Worm (Caenorhabditis elegans) whole organism, late embryonic: Measurements from ENCODE around the gene srd-58.

Experiments
- C38D4.7 ChIP-seq: fragments of 200-800 bp; sonication (Bioruptor generic); optimal IDR thresholded peaks from 2 replicates; lab custom pipeline; 2018; ENCODE audit warnings: mild to moderate bottlenecking, missing genetic modification characterization, moderate library complexity, missing compliant biosample characterization
- K02D7.2 ChIP-seq: sonication (generic microtip); optimal IDR thresholded peaks from 2 replicates; lab custom pipeline; 2017; ENCODE audit warnings: mild to moderate bottlenecking, missing genetic modification characterization, missing compliant biosample characterization
- K09A11.1 ChIP-seq: sonication (generic microtip); optimal IDR thresholded peaks from 2 replicates; lab custom pipeline; 2017; ENCODE audit warnings: antibody characterized with exemption, mild to moderate bottlenecking, missing genetic modification characterization, missing compliant biosample characterization; ENCODE audit not compliant: insufficient read depth
- ceh-6 ChIP-seq: fragments of 200-800 bp; sonication (Bioruptor generic); optimal IDR thresholded peaks from 2 replicates; lab custom pipeline; 2018; ENCODE audit warnings: mild to moderate bottlenecking, missing genetic modification characterization, missing compliant biosample characterization
- ceh-9 ChIP-seq: sonication (generic microtip); optimal IDR thresholded peaks from 2 replicates; lab custom pipeline; 2016; ENCODE audit warnings: mild to moderate bottlenecking, missing genetic modification characterization, inconsistent platforms, missing compliant biosample characterization
- che-1 ChIP-seq: sonication (generic microtip); optimal IDR thresholded peaks from 2 replicates; lab custom pipeline; 2016; ENCODE audit warnings: mild to moderate bottlenecking, missing genetic modification characterization, missing compliant biosample characterization
- elt-2 ChIP-seq: sonication (generic microtip); optimal IDR thresholded peaks from 2 replicates; lab custom pipeline; 2016; ENCODE audit warnings: missing genetic modification reagents, missing genetic modification characterization, missing compliant biosample characterization
- elt-4 ChIP-seq: sonication (generic microtip); optimal IDR thresholded peaks from 2 replicates; lab custom pipeline; 2016; ENCODE audit warnings: missing genetic modification characterization, missing compliant biosample characterization
- fax-1 ChIP-seq: sonication (generic microtip); optimal IDR thresholded peaks from 2 replicates; lab custom pipeline; 2016; ENCODE audit warnings: missing genotype, missing genetic modification characterization, missing compliant biosample characterization
- hlh-6 ChIP-seq: sonication (generic microtip); optimal IDR thresholded peaks from 2 replicates; lab custom pipeline; 2016; ENCODE audit warnings: missing genotype, missing genetic modification characterization, missing compliant biosample characterization
- pha-4 ChIP-seq: fragments of 150-350 bp; optimal IDR thresholded peaks from 2 replicates; lab custom pipeline; 2018; ENCODE audit warnings: missing biosample characterization, missing genetic modification reagents, missing genetic modification characterization

DNA sequence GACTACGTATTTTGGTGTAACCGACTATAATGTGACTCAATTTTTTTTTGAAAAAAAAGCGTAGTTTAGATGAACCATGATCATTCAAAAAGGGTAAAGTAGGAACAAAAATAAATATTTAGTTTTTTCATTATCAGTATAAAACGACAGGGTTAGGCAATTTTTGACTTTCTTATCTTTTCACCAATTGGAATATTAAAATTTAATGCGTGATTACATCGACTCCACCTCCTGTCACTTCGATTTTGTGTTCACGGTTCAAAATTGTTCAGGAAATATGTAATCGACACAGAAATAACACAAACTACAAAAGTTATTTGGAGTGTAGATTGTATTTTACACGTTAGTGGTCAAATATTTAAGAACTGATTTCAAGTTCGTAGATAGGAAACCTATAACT lies 38.1 kb downstream of the srd-58 start:
- TF ChIP-seq K09A11.1 (tag; lab: Kevin White, UChicago) = no peak
- TF ChIP-seq K02D7.2 (tag; lab: Kevin White, UChicago) = no peak
- no peak for TF ChIP-seq che-1 (tag; lab: Kevin White, UChicago)
- TF ChIP-seq fax-1 (tag; lab: Kevin White, UChicago) = no peak
- no peak for TF ChIP-seq elt-4 (tag; lab: Kevin White, UChicago)
- no peak for TF ChIP-seq elt-2 (tag; lab: Kevin White, UChicago)
- TF ChIP-seq C38D4.7 = no peak
- TF ChIP-seq ceh-9 (tag; lab: Kevin White, UChicago) = no peak
- no peak for TF ChIP-seq hlh-6 (tag; lab: Kevin White, UChicago)
- TF ChIP-seq ceh-6 (GFP tag; lab: Kevin White, UChicago) = no peak
- TF ChIP-seq pha-4 (tag; lab: Kevin White, UChicago) = no peak
